Worm (Caenorhabditis elegans) whole organism, early embryonic: ENCODE measurements around the gene sox-4.

ENCODE experiments used
- B0310.2 ChIP-seq: sonication (generic microtip); optimal IDR thresholded peaks from 2 replicates; lab custom pipeline; 2016; ENCODE audit warnings: mild to moderate bottlenecking, missing genetic modification characterization, missing compliant biosample characterization
- F13C5.2 ChIP-seq: sonication (generic microtip); optimal IDR thresholded peaks from 2 replicates; lab custom pipeline; 2017; ENCODE audit warnings: mild to moderate bottlenecking, missing genetic modification characterization, inconsistent platforms, missing compliant biosample characterization
- aly-1 ChIP-seq: sonication (generic microtip); optimal IDR thresholded peaks from 2 replicates; lab custom pipeline; 2016; ENCODE audit warnings: missing genetic modification characterization, missing compliant biosample characterization
- ama-1 ChIP-seq: fragments of 150-350 bp; optimal IDR thresholded peaks from 2 replicates; lab custom pipeline; 2014
- ceh-13 ChIP-seq: fragments of 200-800 bp; sonication (Bioruptor generic); optimal IDR thresholded peaks from 2 replicates; lab custom pipeline; 2018; ENCODE audit warnings: mild to moderate bottlenecking, missing genetic modification characterization, missing compliant biosample characterization
- ceh-36 ChIP-seq: sonication (generic microtip); optimal IDR thresholded peaks from 2 replicates; lab custom pipeline; 2016; ENCODE audit warnings: missing genetic modification characterization, inconsistent platforms, missing compliant biosample characterization
- ets-7 ChIP-seq: sonication (generic microtip); optimal IDR thresholded peaks from 2 replicates; lab custom pipeline; 2016; ENCODE audit warnings: missing genotype, missing genetic modification characterization, missing compliant biosample characterization
- flt-1 ChIP-seq: fragments of 200-800 bp; sonication (Bioruptor generic); IDR thresholded peaks from 2 replicates; pipeline ENCODE4 v1.3.6; 2022; ENCODE audit warnings: missing genetic modification characterization, missing compliant biosample characterization
- hmbx-1 ChIP-seq: sonication (generic microtip); optimal IDR thresholded peaks from 2 replicates; lab custom pipeline; 2016; ENCODE audit warnings: mild to moderate bottlenecking, missing genetic modification characterization, missing compliant biosample characterization
- hmg-4 ChIP-seq: fragments of 200-800 bp; sonication (Bioruptor generic); optimal IDR thresholded peaks from 2 replicates; lab custom pipeline; 2018; ENCODE audit warnings: mild to moderate bottlenecking, missing genetic modification characterization, missing compliant biosample characterization
- hnd-1 ChIP-seq: sonication (generic microtip); optimal IDR thresholded peaks from 2 replicates; lab custom pipeline; 2016; ENCODE audit warnings: missing genetic modification characterization, missing compliant biosample characterization
- pes-1 ChIP-seq: fragments of 200-800 bp; sonication (Bioruptor generic); IDR thresholded peaks from 2 replicates; pipeline ENCODE4 v1.3.6; 2022; ENCODE audit warnings: missing genetic modification reagents, missing genetic modification characterization, missing compliant biosample characterization
- scrt-1 ChIP-seq: fragments of 200-800 bp; sonication (Bioruptor generic); IDR thresholded peaks from 2 replicates; pipeline ENCODE4 v1.3.6; 2022; ENCODE audit warnings: missing genetic modification characterization, missing compliant biosample characterization
- sea-1 ChIP-seq: fragments of 200-800 bp; sonication (Bioruptor generic); conservative IDR thresholded peaks from 2 replicates; pipeline ENCODE4 v1.3.6; 2022; ENCODE audit warnings: missing genetic modification characterization, missing compliant biosample characterization
- tbx-11 ChIP-seq: fragments of 200-800 bp; sonication (Bioruptor generic); IDR thresholded peaks from 2 replicates; pipeline ENCODE4 v1.3.6; 2022; ENCODE audit warnings: missing genetic modification characterization, missing compliant biosample characterization
- tbx-37 ChIP-seq: fragments of 200-800 bp; sonication (Bioruptor generic); conservative IDR thresholded peaks from 2 replicates; pipeline ENCODE4 v1.3.6; 2022; ENCODE audit warnings: missing genetic modification reagents, missing genetic modification characterization, missing compliant biosample characterization
- tra-4 ChIP-seq: sonication (generic microtip); optimal IDR thresholded peaks from 2 replicates; lab custom pipeline; 2017; ENCODE audit warnings: missing genetic modification characterization, missing compliant biosample characterization

The sox-4 gene

DNA sequence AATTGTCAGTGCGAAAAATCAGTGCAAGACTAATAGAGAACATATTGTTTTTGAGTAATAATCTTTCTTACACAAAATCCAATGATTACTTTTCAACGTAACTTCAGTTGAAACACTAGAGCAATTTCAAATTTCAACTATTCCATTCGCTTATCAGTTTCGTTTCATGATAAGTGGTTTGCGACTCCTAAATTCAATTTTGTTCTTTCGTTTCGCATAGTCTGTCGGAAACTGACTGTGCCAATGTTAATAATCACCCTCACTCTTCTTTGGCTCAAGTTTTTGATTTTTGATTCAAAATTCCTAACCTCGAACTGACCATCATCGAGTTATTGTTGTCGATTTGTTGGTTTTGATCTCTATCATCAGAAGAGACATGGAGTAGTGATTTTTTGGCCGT, 39.9 kb upstream of the sox-4 start:
- no peak for TF ChIP-seq aly-1
- no peak for TF ChIP-seq ceh-13 (GFP tag; lab: Kevin White, UChicago)
- TF ChIP-seq B0310.2 (tag; lab: Kevin White, UChicago): no peak
- no peak for TF ChIP-seq ceh-36

DNA sequence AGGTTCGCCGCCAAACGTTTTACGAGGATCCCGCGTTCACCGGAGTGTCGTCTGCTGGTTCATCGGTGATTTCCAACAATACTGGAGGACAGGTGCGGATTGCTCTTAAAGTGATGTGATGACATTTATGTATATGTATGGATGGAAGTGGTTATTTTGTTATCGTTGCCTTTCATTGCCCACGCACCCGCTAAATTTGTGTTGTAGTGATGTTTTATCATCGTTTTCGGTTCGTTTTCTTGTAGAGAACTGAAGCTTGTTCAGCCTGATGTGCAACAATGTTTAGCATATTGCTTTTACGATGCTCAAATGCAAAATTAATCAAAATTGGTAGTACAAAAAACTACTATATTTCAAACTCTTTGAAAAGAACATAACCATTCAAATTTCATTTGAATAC, 39.0 kb upstream of the sox-4 start:
- TF ChIP-seq hmbx-1 (tag; lab: Kevin White, UChicago): no peak
- TF ChIP-seq tra-4 (tag; lab: Kevin White, UChicago): no peak
- no peak for TF ChIP-seq ets-7 (tag; lab: Kevin White, UChicago)
- no peak for TF ChIP-seq aly-1
- TF ChIP-seq F13C5.2: no peak
- no peak for TF ChIP-seq tbx-37 (GFP tag; lab: Robert Waterston, UW)
- TF ChIP-seq tbx-11 (GFP tag; lab: Robert Waterston, UW): no peak
- TF ChIP-seq ceh-36: no peak

ce11 chrX:3547097-3547496, 38.3 kb upstream of the sox-4 start:
- TF ChIP-seq flt-1: no peak
- no peak for TF ChIP-seq B0310.2 (tag; lab: Kevin White, UChicago)
- no peak for TF ChIP-seq ets-7 (tag; lab: Kevin White, UChicago)
- TF ChIP-seq tbx-37 (GFP tag; lab: Robert Waterston, UW): no peak
- TF ChIP-seq hnd-1 (tag; lab: Kevin White, UChicago): no peak
- no peak for TF ChIP-seq tbx-11 (GFP tag; lab: Robert Waterston, UW)
- TF ChIP-seq hmbx-1 (tag; lab: Kevin White, UChicago): no peak

ce11 chrX:3542242-3542641, 33.4 kb upstream of the sox-4 start, which contains the start of gene rgs-7:
Gene rgs-7, plus strand, starts transcription at chrX:3542542.
- TF ChIP-seq hnd-1 (tag; lab: Kevin White, UChicago): no peak
- TF ChIP-seq hmbx-1 (tag; lab: Kevin White, UChicago): no peak
- no peak for TF ChIP-seq B0310.2 (tag; lab: Kevin White, UChicago)
- no peak for TF ChIP-seq scrt-1 (GFP tag; lab: Robert Waterston, UW)
- no peak for TF ChIP-seq F13C5.2
- no peak for TF ChIP-seq aly-1
- TF ChIP-seq sea-1: no peak
- no peak for TF ChIP-seq ets-7 (tag; lab: Kevin White, UChicago)

ce11 chrX:3540861-3541260, 32.1 kb upstream of the sox-4 start:
- no peak for TF ChIP-seq flt-1
- TF ChIP-seq B0310.2 (tag; lab: Kevin White, UChicago): no peak
- TF ChIP-seq tbx-11 (GFP tag; lab: Robert Waterston, UW): no peak
- no peak for TF ChIP-seq tbx-37 (GFP tag; lab: Robert Waterston, UW)
- no peak for TF ChIP-seq hmg-4 (GFP tag; lab: Kevin White, UChicago)
- TF ChIP-seq ceh-36: no peak
- no peak for TF ChIP-seq pes-1
- TF ChIP-seq hmbx-1 (tag; lab: Kevin White, UChicago): no peak
- TF ChIP-seq sea-1: no peak
- no peak for TF ChIP-seq scrt-1 (GFP tag; lab: Robert Waterston, UW)
- no peak for TF ChIP-seq ama-1 (lab: Kevin White, UChicago)
- no peak for TF ChIP-seq tra-4 (tag; lab: Kevin White, UChicago)

ce11 chrX:3538067-3538466, 29.3 kb upstream of the sox-4 start:
- TF ChIP-seq F13C5.2 (no peak), aly-1 (no peak), ama-1 (lab: Kevin White, UChicago) (no peak), scrt-1 (GFP tag; lab: Robert Waterston, UW) (no peak), B0310.2 (tag; lab: Kevin White, UChicago) (no peak), tbx-37 (GFP tag; lab: Robert Waterston, UW) (no peak), ets-7 (tag; lab: Kevin White, UChicago) (no peak), hmbx-1 (tag; lab: Kevin White, UChicago) (no peak), flt-1 (no peak), tbx-11 (GFP tag; lab: Robert Waterston, UW) (no peak), hnd-1 (tag; lab: Kevin White, UChicago) (no peak), tra-4 (tag; lab: Kevin White, UChicago) (no peak), pes-1 (no peak), hmg-4 (GFP tag; lab: Kevin White, UChicago) (no peak), ceh-13 (GFP tag; lab: Kevin White, UChicago) (no peak), sea-1 (no peak), ceh-36 (no peak)

- TF ChIP-seq hmbx-1 (tag; lab: Kevin White, UChicago): no peak
- no peak for TF ChIP-seq tbx-37 (GFP tag; lab: Robert Waterston, UW)
- no peak for TF ChIP-seq ceh-36
- no peak for TF ChIP-seq ceh-13 (GFP tag; lab: Kevin White, UChicago)
- TF ChIP-seq pes-1: no peak
These were observed 28.5 kb upstream of the sox-4 start, which contains the start of gene gyg-1 for ce11 chrX:3537335-3537734. Gene gyg-1, plus strand, starts transcription at chrX:3537635.

DNA sequence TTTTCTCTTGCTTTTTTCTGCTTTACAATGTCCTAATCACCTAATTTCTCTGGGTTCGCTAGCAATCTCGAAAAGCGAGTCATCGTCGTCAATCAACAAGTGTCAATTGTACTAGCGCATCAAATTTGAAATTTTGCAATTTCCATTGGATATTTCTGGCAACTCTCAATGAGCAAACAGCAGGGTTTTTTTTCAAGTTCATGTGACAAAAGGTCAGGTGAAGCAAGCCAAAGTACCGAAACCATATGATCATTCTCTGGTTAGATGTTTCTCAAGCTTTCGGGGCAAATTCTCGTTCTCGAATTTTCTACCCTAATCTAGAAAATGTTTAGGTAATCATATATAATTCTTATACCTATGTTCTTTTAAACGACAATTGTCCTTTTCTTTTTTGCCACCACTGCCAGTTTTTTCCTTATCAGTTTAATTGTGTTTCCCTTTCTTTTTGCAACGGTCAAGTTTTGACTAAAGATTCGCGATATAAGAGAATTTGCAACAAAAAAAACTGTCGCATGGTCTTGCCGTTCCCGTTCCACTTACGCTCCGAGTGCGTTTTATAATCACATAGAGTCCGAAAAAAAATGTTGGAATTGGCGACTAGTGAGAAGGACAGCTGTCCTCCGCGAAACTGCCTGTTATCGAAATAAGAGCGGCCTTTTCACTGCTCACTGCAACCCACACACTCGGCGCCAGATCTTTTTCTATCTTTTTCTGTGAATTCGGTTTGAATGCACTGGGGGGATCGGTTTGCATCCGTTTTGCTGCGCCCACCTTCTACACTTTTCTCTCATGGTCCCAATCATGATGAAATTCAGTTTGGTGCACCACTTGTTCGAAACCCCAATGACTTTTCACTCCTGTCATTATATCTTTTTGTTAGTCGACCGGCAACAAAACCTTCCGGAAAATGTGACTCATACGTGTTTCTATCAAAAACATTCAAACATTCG, 27.8 kb upstream of the sox-4 start:
- TF ChIP-seq ceh-13 (GFP tag; lab: Kevin White, UChicago): no peak
- no peak for TF ChIP-seq hnd-1 (tag; lab: Kevin White, UChicago)
- no peak for TF ChIP-seq tbx-11 (GFP tag; lab: Robert Waterston, UW)
- TF ChIP-seq scrt-1 (GFP tag; lab: Robert Waterston, UW): no peak
- no peak for TF ChIP-seq ets-7 (tag; lab: Kevin White, UChicago)
- TF ChIP-seq flt-1: no peak
- TF ChIP-seq aly-1: no peak
- TF ChIP-seq hmbx-1 (tag; lab: Kevin White, UChicago): no peak
- TF ChIP-seq tbx-37 (GFP tag; lab: Robert Waterston, UW): no peak
- TF ChIP-seq F13C5.2: no peak
- no peak for TF ChIP-seq pes-1
- TF ChIP-seq ceh-36: no peak
- TF ChIP-seq sea-1: no peak
- no peak for TF ChIP-seq B0310.2 (tag; lab: Kevin White, UChicago)
- no peak for TF ChIP-seq tra-4 (tag; lab: Kevin White, UChicago)
- no peak for TF ChIP-seq hmg-4 (GFP tag; lab: Kevin White, UChicago)
- no peak for TF ChIP-seq ama-1 (lab: Kevin White, UChicago)
